Fruit fly (Drosophila melanogaster) whole organism, embryonic: ENCODE measurements around the gene CG6766.

Experiments used
- Abd-B ChIP-seq: fragments of 200-800 bp; sonication (Bioruptor generic); optimal IDR thresholded peaks from 2 replicates; lab custom pipeline; 2018; ENCODE audit warnings: missing biosample characterization, mild to moderate bottlenecking, missing genetic modification characterization, moderate library complexity
- Atf-2 ChIP-seq: fragments of 200-800 bp; sonication (Bioruptor generic); optimal IDR thresholded peaks from 2 replicates; lab custom pipeline; 2016; ENCODE audit warnings: missing biosample characterization, missing genetic modification characterization
- Atf3 ChIP-seq: fragments of 200-800 bp; sonication (Bioruptor generic); optimal IDR thresholded peaks from 3 replicates; lab custom pipeline; 2016; ENCODE audit warnings: missing biosample characterization, missing genetic modification characterization
- Bgb ChIP-seq: fragments of 200-800 bp; sonication (Bioruptor generic); IDR thresholded peaks from 2 replicates; pipeline ENCODE4 v1.3.6; 2022; ENCODE audit warnings: missing biosample characterization, missing genetic modification characterization; ENCODE audit not compliant: partially characterized antibody
- CG10267 ChIP-seq: fragments of 200-800 bp; sonication (Bioruptor generic); optimal IDR thresholded peaks from 2 replicates; lab custom pipeline; 2018; ENCODE audit warnings: missing biosample characterization, mild to moderate bottlenecking, missing genetic modification characterization, moderate library complexity
- CG10462 ChIP-seq: fragments of 200-800 bp; sonication (Bioruptor generic); optimal IDR thresholded peaks from 2 replicates; lab custom pipeline; 2016; ENCODE audit warnings: missing biosample characterization, missing genetic modification characterization
- CG11398 ChIP-seq: fragments of 200-800 bp; sonication (Bioruptor generic); optimal IDR thresholded peaks from 2 replicates; lab custom pipeline; 2016; ENCODE audit warnings: missing biosample characterization, missing genetic modification characterization
- CG11560 ChIP-seq: fragments of 200-800 bp; sonication (Bioruptor generic); IDR thresholded peaks from 3 replicates; pipeline ENCODE4 v1.3.6; 2022; ENCODE audit warnings: missing biosample characterization, missing genetic modification characterization
- CG12659 ChIP-seq: fragments of 200-800 bp; sonication (Bioruptor generic); optimal IDR thresholded peaks from 3 replicates; lab custom pipeline; 2017; ENCODE audit warnings: mild to moderate bottlenecking, missing biosample characterization, missing genetic modification reagents, missing genetic modification characterization
- CG13296 ChIP-seq: fragments of 200-800 bp; sonication (Bioruptor generic); optimal IDR thresholded peaks from 3 replicates; lab custom pipeline; 2018; ENCODE audit warnings: missing biosample characterization, mild to moderate bottlenecking, missing genetic modification characterization
- CG17361 ChIP-seq: fragments of 200-800 bp; sonication (Bioruptor generic); IDR thresholded peaks from 3 replicates; pipeline ENCODE4 v1.3.6; 2022; ENCODE audit warnings: missing biosample characterization, missing genetic modification characterization
- CG2120 ChIP-seq: fragments of 200-800 bp; sonication (Bioruptor generic); optimal IDR thresholded peaks from 3 replicates; lab custom pipeline; 2016; ENCODE audit warnings: missing biosample characterization, missing genetic modification characterization
- CG31224 ChIP-seq: fragments of 200-800 bp; sonication (Bioruptor generic); IDR thresholded peaks from 2 replicates; pipeline ENCODE4 v1.3.6; 2022; ENCODE audit warnings: missing biosample characterization, missing genetic modification characterization
- CG3407 ChIP-seq: fragments of 200-800 bp; sonication (Bioruptor generic); optimal IDR thresholded peaks from 2 replicates; lab custom pipeline; 2018; ENCODE audit warnings: missing biosample characterization, mild to moderate bottlenecking, missing genetic modification characterization
- CG4328 ChIP-seq: fragments of 200-800 bp; sonication (Bioruptor generic); optimal IDR thresholded peaks from 3 replicates; lab custom pipeline; 2017; ENCODE audit warnings: missing biosample characterization, missing genetic modification reagents, missing genetic modification characterization
- CG4424 ChIP-seq: fragments of 200-800 bp; sonication (Bioruptor generic); optimal IDR thresholded peaks from 3 replicates; lab custom pipeline; 2016; ENCODE audit warnings: missing biosample characterization, missing genetic modification characterization
- CG6689 ChIP-seq: fragments of 200-800 bp; sonication (Bioruptor generic); IDR thresholded peaks from 2 replicates; pipeline ENCODE4 v1.3.6; 2022; ENCODE audit warnings: missing biosample characterization, missing genetic modification characterization
- CG9609 ChIP-seq: fragments of 200-800 bp; sonication (Bioruptor generic); optimal IDR thresholded peaks from 3 replicates; lab custom pipeline; 2016; ENCODE audit warnings: missing biosample characterization, missing genetic modification characterization
- CG9797 ChIP-seq: fragments of 200-800 bp; sonication (Bioruptor generic); optimal IDR thresholded peaks from 3 replicates; lab custom pipeline; 2018; ENCODE audit warnings: missing biosample characterization, mild to moderate bottlenecking, missing genetic modification characterization
- CG9876 ChIP-seq: fragments of 200-800 bp; sonication (Bioruptor generic); optimal IDR thresholded peaks from 2 replicates; lab custom pipeline; 2016; ENCODE audit warnings: missing biosample characterization, missing genetic modification characterization
- CHES-1-like ChIP-seq: fragments of 200-800 bp; sonication (Bioruptor generic); optimal IDR thresholded peaks from 2 replicates; lab custom pipeline; 2016; ENCODE audit warnings: missing biosample characterization, missing genetic modification characterization
- CoRest ChIP-seq: fragments of 200-800 bp; sonication (Bioruptor generic); optimal IDR thresholded peaks from 3 replicates; lab custom pipeline; 2018; ENCODE audit warnings: missing biosample characterization, mild to moderate bottlenecking, missing genetic modification characterization, moderate library complexity
- Dip2 ChIP-seq: fragments of 200-800 bp; sonication (Bioruptor generic); IDR thresholded peaks from 2 replicates; pipeline ENCODE4 v1.3.6; 2022; ENCODE audit warnings: missing biosample characterization, missing genetic modification characterization
- Doc3 ChIP-seq: fragments of 200-800 bp; sonication (Bioruptor generic); IDR thresholded peaks from 3 replicates; pipeline ENCODE4 v1.3.6; 2022; ENCODE audit warnings: missing biosample characterization, missing genetic modification characterization; ENCODE audit not compliant: partially characterized antibody
- E2f1 ChIP-seq: fragments of 200-800 bp; sonication (Bioruptor generic); IDR thresholded peaks from 2 replicates; pipeline ENCODE4 v1.3.6; 2022; ENCODE audit warnings: missing biosample characterization, missing genetic modification characterization
- Hey ChIP-seq: fragments of 200-800 bp; sonication (Bioruptor generic); optimal IDR thresholded peaks from 3 replicates; lab custom pipeline; 2018; ENCODE audit warnings: missing biosample characterization, mild to moderate bottlenecking, missing genetic modification characterization
- Hr78 ChIP-seq, 2 experiments: fragments of 200-800 bp in 1 of 2; fragments of >200 bp in 1 of 2; sonication (Bioruptor generic) in 1 of 2; optimal IDR thresholded peaks; 2 replicates each; lab custom pipeline; 2017 to 2019; ENCODE audit warnings: missing biosample characterization in 2 of 2, missing genetic modification characterization in 2 of 2, mild to moderate bottlenecking in 1 of 2, moderate library complexity in 1 of 2
- Lim3 ChIP-seq: fragments of 200-800 bp; sonication (Bioruptor generic); IDR thresholded peaks from 2 replicates; pipeline ENCODE4 v1.3.6; 2022; ENCODE audit warnings: missing biosample characterization, missing genetic modification characterization
- Opbp ChIP-seq: fragments of 200-800 bp; sonication (Bioruptor generic); IDR thresholded peaks from 3 replicates; pipeline ENCODE4 v1.3.6; 2022; ENCODE audit warnings: missing biosample characterization, missing genetic modification characterization; ENCODE audit not compliant: partially characterized antibody
- Stat92E ChIP-seq, 3 experiments: fragments of >200 bp in 2 of 3; fragments of 200-800 bp in 1 of 3; sonication (Bioruptor generic) in 1 of 3; optimal IDR thresholded peaks; 2 replicates each; lab custom pipeline; 2017 to 2019; ENCODE audit warnings: missing biosample characterization in 3 of 3, missing genetic modification characterization in 3 of 3, mild to moderate bottlenecking in 1 of 3, moderate library complexity in 1 of 3
- ab ChIP-seq: fragments of 200-800 bp; sonication (Bioruptor generic); optimal IDR thresholded peaks from 2 replicates; lab custom pipeline; 2016; ENCODE audit warnings: missing biosample characterization, missing genetic modification characterization
- ac ChIP-seq: fragments of 200-800 bp; sonication (Bioruptor generic); optimal IDR thresholded peaks from 3 replicates; lab custom pipeline; 2017; ENCODE audit warnings: missing biosample characterization, mild to moderate bottlenecking, missing genetic modification characterization
- corto ChIP-seq: fragments of 200-800 bp; sonication (Bioruptor generic); optimal IDR thresholded peaks from 2 replicates; lab custom pipeline; 2016; ENCODE audit warnings: missing biosample characterization, mild to moderate bottlenecking, missing genetic modification characterization, moderate library complexity
- danr ChIP-seq: fragments of 200-800 bp; sonication (Bioruptor generic); IDR thresholded peaks from 2 replicates; pipeline ENCODE4 v1.3.6; 2022; ENCODE audit warnings: missing biosample characterization, missing genetic modification characterization
- fd3F ChIP-seq: fragments of 200-800 bp; sonication (Bioruptor generic); optimal IDR thresholded peaks from 2 replicates; lab custom pipeline; 2018; ENCODE audit warnings: missing biosample characterization, mild to moderate bottlenecking, missing genetic modification characterization, moderate library complexity
- gce ChIP-seq: fragments of 200-800 bp; sonication (Bioruptor generic); IDR thresholded peaks from 3 replicates; pipeline ENCODE4 v1.3.6; 2022; ENCODE audit warnings: missing biosample characterization, missing genetic modification characterization
- gcm2 ChIP-seq: fragments of 200-800 bp; sonication (Bioruptor generic); optimal IDR thresholded peaks from 2 replicates; lab custom pipeline; 2016; ENCODE audit warnings: missing biosample characterization, missing genetic modification characterization
- hth ChIP-seq: fragments of >200 bp; optimal IDR thresholded peaks from 2 replicates; lab custom pipeline; 2017; ENCODE audit warnings: inconsistent platforms
- inv ChIP-seq: fragments of 200-800 bp; sonication (Bioruptor generic); IDR thresholded peaks from 2 replicates; pipeline ENCODE4 v1.3.6; 2022; ENCODE audit warnings: missing biosample characterization, missing genetic modification characterization; ENCODE audit not compliant: partially characterized antibody
- kay ChIP-seq: fragments of 200-800 bp; sonication (Bioruptor generic); optimal IDR thresholded peaks from 2 replicates; lab custom pipeline; 2016; ENCODE audit warnings: missing biosample characterization, missing genetic modification characterization
- lbe ChIP-seq: fragments of 200-800 bp; sonication (Bioruptor generic); optimal IDR thresholded peaks from 2 replicates; lab custom pipeline; 2016; ENCODE audit warnings: missing biosample characterization, mild to moderate bottlenecking, missing genetic modification characterization
- lola ChIP-seq, 3 experiments: fragments of >200 bp in 2 of 3; fragments of 200-800 bp in 1 of 3; sonication (Bioruptor generic) in 1 of 3; optimal IDR thresholded peaks; 2 replicates each; lab custom pipeline; 2017 to 2019; ENCODE audit warnings: missing biosample characterization in 3 of 3, missing genetic modification characterization in 3 of 3, mild to moderate bottlenecking in 1 of 3, moderate library complexity in 1 of 3
- mam ChIP-seq: fragments of 200-800 bp; sonication (Bioruptor generic); optimal IDR thresholded peaks from 3 replicates; lab custom pipeline; 2016; ENCODE audit warnings: missing biosample characterization, missing genetic modification characterization
- peb ChIP-seq: fragments of 200-800 bp; sonication (Bioruptor generic); IDR thresholded peaks from 2 replicates; pipeline ENCODE4 v1.3.6; 2022; ENCODE audit warnings: missing biosample characterization, missing genetic modification characterization
- pzg ChIP-seq: fragments of 200-800 bp; sonication (Bioruptor generic); optimal IDR thresholded peaks from 3 replicates; lab custom pipeline; 2018; ENCODE audit warnings: missing biosample characterization, mild to moderate bottlenecking, missing genetic modification characterization, moderate library complexity
- rib ChIP-seq: fragments of 200-800 bp; sonication (Bioruptor generic); IDR thresholded peaks from 2 replicates; pipeline ENCODE4 v1.3.6; 2022; ENCODE audit warnings: missing biosample characterization, missing genetic modification characterization
- row ChIP-seq: fragments of 200-800 bp; sonication (Bioruptor generic); IDR thresholded peaks from 3 replicates; pipeline ENCODE4 v1.3.6; 2022; ENCODE audit warnings: missing biosample characterization, missing genetic modification characterization
- ttk ChIP-seq: fragments of 200-800 bp; sonication (Bioruptor generic); IDR thresholded peaks from 2 replicates; pipeline ENCODE4 v2.1.2; 2022; ENCODE audit warnings: missing biosample characterization, missing genetic modification characterization
- wek ChIP-seq: fragments of 200-800 bp; sonication (Bioruptor generic); optimal IDR thresholded peaks from 3 replicates; lab custom pipeline; 2018; ENCODE audit warnings: missing biosample characterization, mild to moderate bottlenecking, missing genetic modification characterization, moderate library complexity
- zf30C ChIP-seq: fragments of 200-800 bp; sonication (Bioruptor generic); optimal IDR thresholded peaks from 3 replicates; lab custom pipeline; 2018; ENCODE audit warnings: missing biosample characterization, mild to moderate bottlenecking, missing genetic modification characterization
- zfh1 ChIP-seq: fragments of 200-800 bp; sonication (Bioruptor generic); IDR thresholded peaks from 3 replicates; pipeline ENCODE4 v1.3.6; 2022; ENCODE audit warnings: missing biosample characterization, missing genetic modification characterization

CG6766 gene

DNA sequence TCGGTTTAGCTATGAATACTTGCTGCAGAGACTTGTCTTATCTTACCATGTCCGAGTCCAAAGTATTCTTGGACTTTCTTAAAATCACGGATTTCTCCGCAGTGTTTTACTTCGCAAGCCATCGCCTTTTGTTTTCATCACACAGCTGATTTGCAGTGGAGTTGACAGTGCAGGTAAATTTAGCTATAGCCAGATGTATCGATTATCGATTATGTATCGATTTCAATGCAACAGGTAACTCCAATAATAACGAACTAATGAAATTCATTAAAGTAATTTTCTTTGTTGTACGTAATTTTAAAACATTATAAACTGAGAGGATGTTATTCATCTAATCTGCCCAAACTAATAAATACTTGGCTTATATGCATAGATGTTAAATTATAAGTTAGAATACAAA is 22.5 kb upstream of the CG6766 start, which contains the start of gene Rab3-GAP (continued):
- TF ChIP-seq pzg (GFP tag; lab: Kevin White, UChicago) (peak; percentile 52), CG10462 (GFP tag; lab: Kevin White, UChicago) (no peak), wek (GFP tag; lab: Kevin White, UChicago) (no peak), danr (no peak), ac (GFP tag; lab: Kevin White, UChicago) (no peak), lbe (GFP tag; lab: Kevin White, UChicago) (no peak), CG13296 (GFP tag; lab: Kevin White, UChicago) (no peak), Stat92E (GFP tag; optimal IDR thresholded peaks at IDR 0.05; lab: Kevin White, UChicago) (peak in 1 of 3 experiments; percentile 19), Atf-2 (GFP tag; lab: Kevin White, UChicago) (no peak), inv (GFP tag; lab: Robert Waterston, UW) (no peak), ab (GFP tag; lab: Kevin White, UChicago) (no peak), gce (GFP tag; lab: Robert Waterston, UW) (no peak), Hey (tag; lab: Kevin White, UChicago) (no peak), rib (GFP tag; lab: Robert Waterston, UW) (no peak), kay (no peak), CG17361 (peak; percentile 51; the same call in 1 of the 3 replicates), CG12659 (peak; percentile 22), Bgb (peak; percentile 52; the same call in 1 of the 2 replicates), Abd-B (GFP tag; lab: Kevin White, UChicago) (no peak), Opbp (no peak), CG9876 (no peak), CG4424 (GFP tag; lab: Kevin White, UChicago) (peak; percentile 46), gcm2 (GFP tag; lab: Kevin White, UChicago) (no peak), mam (GFP tag; lab: Kevin White, UChicago) (no peak), CoRest (tag; lab: Kevin White, UChicago) (peak; percentile 10), CG9609 (GFP tag; lab: Kevin White, UChicago) (no peak), zf30C (GFP tag; lab: Kevin White, UChicago) (no peak), fd3F (GFP tag; lab: Kevin White, UChicago) (no peak), corto (no peak), CG10267 (tag; lab: Kevin White, UChicago) (peak; percentile 60), CHES-1-like (GFP tag; lab: Kevin White, UChicago) (no peak), Doc3 (GFP tag; lab: Robert Waterston, UW) (peak; percentile 48), CG9797 (no peak), lola (GFP tag; optimal IDR thresholded peaks at IDR 0.05; lab: Kevin White, UChicago) (peak in 1 of 3 experiments; percentile 27), hth (lab: Kevin White, UChicago) (no peak), peb (GFP tag; lab: Robert Waterston, UW) (no peak), Dip2 (GFP tag; lab: Robert Waterston, UW) (no peak), CG31224 (GFP tag; lab: Robert Waterston, UW) (no peak), CG4328 (no peak), CG3407 (GFP tag; lab: Kevin White, UChicago) (no peak), CG6689 (no peak), Hr78 (GFP tag; optimal IDR thresholded peaks at IDR 0.05; lab: Kevin White, UChicago) (no peak), Lim3 (GFP tag; lab: Robert Waterston, UW) (no peak), ttk (GFP tag; lab: Robert Waterston, UW) (no peak), CG11398 (GFP tag; lab: Kevin White, UChicago) (no peak), zfh1 (peak; percentile 51; the same call in 1 of the 3 replicates), CG2120 (GFP tag; lab: Kevin White, UChicago) (peak; percentile 51), CG11560 (tag; lab: Robert Waterston, UW) (no peak), Atf3 (GFP tag; lab: Kevin White, UChicago) (no peak), E2f1 (GFP tag; lab: Robert Waterston, UW) (no peak), row (GFP tag; lab: Robert Waterston, UW) (peak; percentile 85)
